Fruit fly (Drosophila melanogaster): ENCODE data around the gene O-fut2.

Gene O-fut2

dm6 chrX:1476848-1477247, 11.1 kb upstream of the O-fut2 start, which contains the start of the genes Rab27 and mei-38 (continued):
- TF ChIP-seq CG10209 (GFP tag; optimal IDR thresholded peaks at IDR 0.05), result no peak
- no peak for TF ChIP-seq kah (GFP tag; optimal IDR thresholded peaks at IDR 0.05)
- TF ChIP-seq HHEX (GFP tag; optimal IDR thresholded peaks at IDR 0.05), result no peak
- TF ChIP-seq sna (GFP tag; IDR thresholded peaks at IDR 0.05; ENCODE audit: partially characterized antibody), result peak; percentile 63; the same call in 1 of the 2 replicates
- peak; percentile 53 for TF ChIP-seq zfh2 (GFP tag; optimal IDR thresholded peaks at IDR 0.05)
- TF ChIP-seq grn (GFP tag; optimal IDR thresholded peaks at IDR 0.05), result no peak
- TF ChIP-seq CG12155 (GFP tag; optimal IDR thresholded peaks at IDR 0.05), result peak; percentile 17
- TF ChIP-seq cwo (GFP tag; optimal IDR thresholded peaks at IDR 0.05), result no peak
- no peak for TF ChIP-seq CG34376 (GFP tag; optimal IDR thresholded peaks at IDR 0.05)
- TF ChIP-seq Dek (tag; optimal IDR thresholded peaks at IDR 0.05), result no peak
- TF ChIP-seq fd102C (GFP tag; optimal IDR thresholded peaks at IDR 0.05), result no peak
- TF ChIP-seq unc-4 (GFP tag; IDR thresholded peaks at IDR 0.05; ENCODE audit: partially characterized antibody), result peak; percentile 70
- TF ChIP-seq gfzf (GFP tag; optimal IDR thresholded peaks at IDR 0.05), result peak; percentile 57
- TF ChIP-seq CG32772 (GFP tag; IDR thresholded peaks at IDR 0.05), result peak; percentile 54
- peak; percentile 5 for TF ChIP-seq repo (GFP tag; optimal IDR thresholded peaks at IDR 0.05)
- TF ChIP-seq luna (GFP tag; optimal IDR thresholded peaks at IDR 0.05), result no peak
- TF ChIP-seq knrl (GFP tag; IDR thresholded peaks at IDR 0.05; ENCODE audit: partially characterized antibody), result peak; percentile 60; the same call in 2 of the 3 replicates
- peak; percentile 8 for TF ChIP-seq CoRest (tag; optimal IDR thresholded peaks at IDR 0.05)
- no peak for TF ChIP-seq CG7271 (tag; optimal IDR thresholded peaks at IDR 0.05)
- no peak for TF ChIP-seq Gsc (GFP tag; IDR thresholded peaks at IDR 0.05)
- TF ChIP-seq zen (tag; optimal IDR thresholded peaks at IDR 0.05), result peak; percentile 53
- peak; percentile 40 for TF ChIP-seq zf30C (GFP tag; optimal IDR thresholded peaks at IDR 0.05)
- TF ChIP-seq CG15011 (GFP tag; optimal IDR thresholded peaks at IDR 0.05), result no peak
- no peak for TF ChIP-seq CG18262 (tag; optimal IDR thresholded peaks at IDR 0.05)
- no peak for TF ChIP-seq salm (tag; optimal IDR thresholded peaks at IDR 0.05)
- no peak for TF ChIP-seq mirr (GFP tag; optimal IDR thresholded peaks at IDR 0.05)
- 0 out of 3 replicates have a peak, but pooled peaks have one; percentile 48 for TF ChIP-seq ken (GFP tag; IDR thresholded peaks at IDR 0.05)
- peak; percentile 36 for TF ChIP-seq CG7786 (GFP tag; optimal IDR thresholded peaks at IDR 0.05)
- peak; percentile 57; the same call in 1 of the 2 replicates for TF ChIP-seq slbo (GFP tag; IDR thresholded peaks at IDR 0.05)
- no peak for TF ChIP-seq CG13775 (GFP tag; optimal IDR thresholded peaks at IDR 0.05)
- TF ChIP-seq Med (GFP tag), result peak; percentile 76
- peak; percentile 97 for TF ChIP-seq E2f2 (GFP tag; IDR thresholded peaks at IDR 0.05)
- TF ChIP-seq CG10959 (GFP tag; IDR thresholded peaks at IDR 0.05), result no peak
- 0 out of 3 replicates have a peak, but pooled peaks have one; percentile 35 for TF ChIP-seq Doc3 (GFP tag; IDR thresholded peaks at IDR 0.05; ENCODE audit: partially characterized antibody)
- no peak for TF ChIP-seq CG7987 (GFP tag; optimal IDR thresholded peaks at IDR 0.05)
- peak; percentile 22 for TF ChIP-seq Bdp1 (GFP tag; optimal IDR thresholded peaks at IDR 0.05)
- TF ChIP-seq yki (optimal IDR thresholded peaks at IDR 0.05), result no peak
- TF ChIP-seq NFAT (GFP tag; IDR thresholded peaks at IDR 0.05), result no peak
- no peak for TF ChIP-seq CG2875 (GFP tag; optimal IDR thresholded peaks at IDR 0.05)
- TF ChIP-seq CG4854 (GFP tag; optimal IDR thresholded peaks at IDR 0.05), result no peak
- TF ChIP-seq sisA (GFP tag; IDR thresholded peaks at IDR 0.05), result no peak
- peak; percentile 3 for TF ChIP-seq fu2 (GFP tag; optimal IDR thresholded peaks at IDR 0.05)
- no peak for TF ChIP-seq CG9215 (GFP tag; IDR thresholded peaks at IDR 0.05)
- peak; percentile 60; the same call in 1 of the 2 replicates for TF ChIP-seq inv (GFP tag; IDR thresholded peaks at IDR 0.05; ENCODE audit: partially characterized antibody)
- TF ChIP-seq chm (GFP tag; IDR thresholded peaks at IDR 0.05), result no peak
- peak; percentile 20 for TF ChIP-seq Xbp1 (GFP tag; optimal IDR thresholded peaks at IDR 0.05)
- no peak for TF ChIP-seq CG17829 (tag; optimal IDR thresholded peaks at IDR 0.05)
- no peak for TF ChIP-seq bowl (GFP tag; IDR thresholded peaks at IDR 0.05)
- TF ChIP-seq C15 (GFP tag; IDR thresholded peaks at IDR 0.05), result no peak
- TF ChIP-seq Myb (GFP tag; optimal IDR thresholded peaks at IDR 0.05), result peak; percentile 75
- no peak for TF ChIP-seq gsb-n (tag; optimal IDR thresholded peaks at IDR 0.05)
